Worm (Caenorhabditis elegans) whole organism, L2 larva: ENCODE results near the gene W01D2.3.

Source experiments
- C34F6.9 ChIP-seq: fragments of 150-350 bp; optimal IDR thresholded peaks from 2 replicates; lab custom pipeline; 2014; ENCODE audit warnings: missing biosample characterization, missing genetic modification characterization
- F13H6.1 ChIP-seq: sonication (generic microtip); optimal IDR thresholded peaks from 2 replicates; lab custom pipeline; 2016; ENCODE audit warnings: missing genetic modification characterization, missing compliant biosample characterization
- R02D3.7 ChIP-seq: fragments of 150-350 bp; optimal IDR thresholded peaks from 2 replicates; lab custom pipeline; 2014; ENCODE audit warnings: missing biosample characterization, missing genetic modification characterization
- Y55F3AM.14 ChIP-seq: fragments of 200-800 bp; sonication (Bioruptor generic); optimal IDR thresholded peaks from 2 replicates; lab custom pipeline; 2018; ENCODE audit warnings: mild to moderate bottlenecking, missing genetic modification characterization, missing compliant biosample characterization
- alr-1 ChIP-seq: fragments of 150-350 bp; optimal IDR thresholded peaks from 2 replicates; lab custom pipeline; 2014; ENCODE audit warnings: missing biosample characterization, missing genetic modification characterization
- aly-2 ChIP-seq: fragments of 150-350 bp; optimal IDR thresholded peaks from 2 replicates; lab custom pipeline; 2014; ENCODE audit warnings: missing biosample characterization, missing genetic modification characterization
- ama-1 ChIP-seq: fragments of 150-350 bp; optimal IDR thresholded peaks from 2 replicates; lab custom pipeline; 2018; ENCODE audit warnings: inconsistent platforms
- blmp-1 ChIP-seq: sonication (generic microtip); optimal IDR thresholded peaks from 2 replicates; lab custom pipeline; 2017; ENCODE audit warnings: missing genetic modification characterization, mild to moderate bottlenecking, missing compliant biosample characterization, antibody characterized with exemption, moderate library complexity; ENCODE audit not compliant: insufficient read depth
- ceh-16 ChIP-seq: fragments of 150-350 bp; optimal IDR thresholded peaks from 2 replicates; lab custom pipeline; 2014; ENCODE audit warnings: missing biosample characterization, missing genetic modification characterization
- ceh-82 ChIP-seq: fragments of 150-350 bp; optimal IDR thresholded peaks from 2 replicates; lab custom pipeline; 2014; ENCODE audit warnings: missing biosample characterization, missing genetic modification characterization
- crh-2 ChIP-seq: sonication (generic microtip); optimal IDR thresholded peaks from 2 replicates; lab custom pipeline; 2017; ENCODE audit warnings: missing biosample characterization, missing genetic modification characterization
- dmd-4 ChIP-seq: sonication (generic microtip); optimal IDR thresholded peaks from 2 replicates; lab custom pipeline; 2017; ENCODE audit warnings: missing biosample characterization, missing genetic modification characterization
- egl-27 ChIP-seq: sonication (generic microtip); optimal IDR thresholded peaks from 3 replicates; lab custom pipeline; 2017; ENCODE audit warnings: missing biosample characterization, missing genetic modification reagents, missing genetic modification characterization
- elt-1 ChIP-seq: fragments of 150-350 bp; optimal IDR thresholded peaks from 2 replicates; lab custom pipeline; 2014; ENCODE audit warnings: missing biosample characterization, missing genetic modification characterization
- elt-3 ChIP-seq: sonication (generic microtip); optimal IDR thresholded peaks from 2 replicates; lab custom pipeline; 2017; ENCODE audit warnings: missing biosample characterization, missing genetic modification characterization
- fos-1 ChIP-seq: fragments of 150-350 bp; optimal IDR thresholded peaks from 2 replicates; lab custom pipeline; 2014; ENCODE audit warnings: missing biosample characterization, missing genetic modification characterization
- gmeb-1 ChIP-seq: fragments of 150-350 bp; optimal IDR thresholded peaks from 2 replicates; lab custom pipeline; 2014; ENCODE audit warnings: missing biosample characterization, missing genetic modification characterization
- lin-13 ChIP-seq: fragments of 150-350 bp; optimal IDR thresholded peaks from 2 replicates; lab custom pipeline; 2014; ENCODE audit warnings: missing biosample characterization, missing genetic modification reagents, missing genetic modification characterization
- lin-39 ChIP-seq: fragments of 150-350 bp; optimal IDR thresholded peaks from 2 replicates; lab custom pipeline; 2014; ENCODE audit warnings: missing biosample characterization, missing genetic modification reagents, missing genetic modification characterization
- lsy-2 ChIP-seq, 2 experiments: fragments of 150-350 bp in 1 of 2; sonication (generic microtip) in 1 of 2; optimal IDR thresholded peaks; 2 replicates each; lab custom pipeline; 2014 to 2017; ENCODE audit warnings: missing biosample characterization in 2 of 2, missing genetic modification characterization in 2 of 2
- mab-5 ChIP-seq: fragments of 150-350 bp; optimal IDR thresholded peaks from 2 replicates; lab custom pipeline; 2014; ENCODE audit warnings: missing biosample characterization, missing genetic modification characterization
- mbf-1 ChIP-seq: sonication (generic microtip); optimal IDR thresholded peaks from 2 replicates; lab custom pipeline; 2017; ENCODE audit warnings: missing biosample characterization, missing genetic modification characterization
- nhr-10 ChIP-seq: sonication (generic microtip); optimal IDR thresholded peaks from 2 replicates; lab custom pipeline; 2017; ENCODE audit warnings: missing biosample characterization, missing genetic modification characterization
- nhr-11 ChIP-seq: fragments of 150-350 bp; optimal IDR thresholded peaks from 2 replicates; lab custom pipeline; 2014; ENCODE audit warnings: missing biosample characterization, missing genetic modification characterization
- nhr-129 ChIP-seq: fragments of 150-350 bp; optimal IDR thresholded peaks from 2 replicates; lab custom pipeline; 2014; ENCODE audit warnings: missing biosample characterization, missing genetic modification characterization
- nhr-21 ChIP-seq: fragments of 150-350 bp; optimal IDR thresholded peaks from 2 replicates; lab custom pipeline; 2014; ENCODE audit warnings: missing biosample characterization, missing genetic modification characterization
- nhr-23 ChIP-seq: fragments of 150-350 bp; optimal IDR thresholded peaks from 2 replicates; lab custom pipeline; 2014; ENCODE audit warnings: missing biosample characterization, missing genetic modification reagents, missing genetic modification characterization
- nhr-25 ChIP-seq: fragments of 150-350 bp; sonication (generic microtip); optimal IDR thresholded peaks from 3 replicates; lab custom pipeline; 2014; ENCODE audit warnings: missing biosample characterization, missing genetic modification characterization
- nhr-6 ChIP-seq: fragments of 150-350 bp; optimal IDR thresholded peaks from 2 replicates; lab custom pipeline; 2014; ENCODE audit warnings: missing biosample characterization, missing genetic modification characterization
- nhr-77 ChIP-seq: fragments of 150-350 bp; optimal IDR thresholded peaks from 2 replicates; lab custom pipeline; 2014; ENCODE audit warnings: missing biosample characterization, missing genetic modification characterization
- peb-1 ChIP-seq: fragments of 150-350 bp; optimal IDR thresholded peaks from 2 replicates; lab custom pipeline; 2014; ENCODE audit warnings: missing biosample characterization, missing genetic modification characterization
- sem-4 ChIP-seq: fragments of 150-350 bp; optimal IDR thresholded peaks from 2 replicates; lab custom pipeline; 2014; ENCODE audit warnings: missing biosample characterization, missing genetic modification reagents, missing genetic modification characterization
- skn-1 ChIP-seq: sonication (generic microtip); optimal IDR thresholded peaks from 2 replicates; lab custom pipeline; 2017; ENCODE audit warnings: missing biosample characterization, missing genetic modification characterization
- sma-9 ChIP-seq, 2 experiments: fragments of 150-350 bp in 1 of 2; sonication (generic microtip) in 1 of 2; optimal IDR thresholded peaks; 2 replicates each; lab custom pipeline; 2014 to 2016; ENCODE audit warnings: missing genetic modification characterization in 2 of 2, mild to moderate bottlenecking in 1 of 2, missing biosample characterization in 1 of 2, missing compliant biosample characterization in 1 of 2, missing genetic modification reagents in 1 of 2, moderate library complexity in 1 of 2
- snpc-4 ChIP-seq: fragments of 150-350 bp; optimal IDR thresholded peaks from 2 replicates; lab custom pipeline; 2014; ENCODE audit warnings: missing biosample characterization, missing genetic modification characterization
- unc-39 ChIP-seq: fragments of 150-350 bp; optimal IDR thresholded peaks from 2 replicates; lab custom pipeline; 2014; ENCODE audit warnings: missing biosample characterization, missing genetic modification characterization
- unc-55 ChIP-seq: fragments of 150-350 bp; sonication (generic microtip); optimal IDR thresholded peaks from 3 replicates; lab custom pipeline; 2014; ENCODE audit warnings: missing biosample characterization, missing genetic modification reagents, missing genetic modification characterization
- unc-62 ChIP-seq: fragments of 150-350 bp; optimal IDR thresholded peaks from 2 replicates; lab custom pipeline; 2014; ENCODE audit warnings: missing biosample characterization, missing genetic modification reagents, missing genetic modification characterization
- zag-1 ChIP-seq: fragments of 150-350 bp; optimal IDR thresholded peaks from 2 replicates; lab custom pipeline; 2014; ENCODE audit warnings: missing biosample characterization, missing genetic modification characterization
- ztf-4 ChIP-seq: fragments of 150-350 bp; optimal IDR thresholded peaks from 2 replicates; lab custom pipeline; 2014; ENCODE audit warnings: missing biosample characterization, missing genetic modification characterization

W01D2.3 gene

ce11 chrII:14820460-14820859 is 16.4 kb upstream of the W01D2.3 start:
- TF ChIP-seq gmeb-1 = no peak
- TF ChIP-seq ztf-4 (tag; lab: Kevin White, UChicago) = no peak
- no peak for TF ChIP-seq sem-4 (tag; lab: Kevin White, UChicago)
- peak; percentile 5 for TF ChIP-seq nhr-21 (tag; lab: Kevin White, UChicago)
- peak; percentile 13 for TF ChIP-seq C34F6.9 (tag; lab: Kevin White, UChicago)
- TF ChIP-seq ceh-16 (tag; lab: Kevin White, UChicago) = no peak
- no peak for TF ChIP-seq lin-13
- TF ChIP-seq ama-1 (lab: Kevin White, UChicago) = no peak
- no peak for TF ChIP-seq ceh-82 (tag; lab: Kevin White, UChicago)
- TF ChIP-seq fos-1 (tag; lab: Kevin White, UChicago) = peak; percentile 54

ce11 chrII:14819258-14819985 is 15.3 kb upstream of the W01D2.3 start:
- no peak for TF ChIP-seq Y55F3AM.14 (GFP tag; lab: Kevin White, UChicago)
- peak; percentile 11 for TF ChIP-seq fos-1 (tag; lab: Kevin White, UChicago)

- TF ChIP-seq elt-1 (tag; lab: Kevin White, UChicago) (peak; percentile 54), sma-9 (GFP tag; optimal IDR thresholded peaks at IDR 0.05; lab: Kevin White, UChicago) (no peak), sma-9 (tag; optimal IDR thresholded peaks at IDR 0.05; lab: Kevin White, UChicago) (no peak)
Measured at ce11 chrII:14818376-14818775, 14.3 kb upstream of the W01D2.3 start, which contains the start of gene nhr-61. nhr-61 (minus strand) TSS chrII:14818543.

- TF ChIP-seq peb-1 (tag; lab: Kevin White, UChicago) (no peak), blmp-1 (no peak), nhr-10 (tag; lab: Kevin White, UChicago) (no peak), egl-27 (no peak), ztf-4 (tag; lab: Kevin White, UChicago) (no peak), Y55F3AM.14 (GFP tag; lab: Kevin White, UChicago) (no peak), unc-55 (no peak), nhr-129 (tag; lab: Kevin White, UChicago) (no peak), snpc-4 (tag; lab: Kevin White, UChicago) (no peak), F13H6.1 (tag; lab: Kevin White, UChicago) (no peak), dmd-4 (tag; lab: Kevin White, UChicago) (no peak), sma-9 (GFP tag; optimal IDR thresholded peaks at IDR 0.05; lab: Kevin White, UChicago) (no peak), sma-9 (tag; optimal IDR thresholded peaks at IDR 0.05; lab: Kevin White, UChicago) (no peak), nhr-77 (no peak), ama-1 (lab: Kevin White, UChicago) (no peak), alr-1 (tag; lab: Kevin White, UChicago) (no peak)
Measured at ce11 chrII:14816086-14816485, 12.0 kb upstream of the W01D2.3 start.

ce11 chrII:14814894-14815568 is 10.9 kb upstream of the W01D2.3 start, which contains the start of gene W01D2.1:
W01D2.1 (plus strand) TSS chrII:14815518.
- TF ChIP-seq aly-2 (tag; lab: Kevin White, UChicago) = no peak
- peak; percentile 23 for TF ChIP-seq mab-5 (tag; lab: Kevin White, UChicago)
- peak; percentile 70 for TF ChIP-seq nhr-129 (tag; lab: Kevin White, UChicago)
- TF ChIP-seq lin-39 (tag; lab: Kevin White, UChicago) = no peak
- TF ChIP-seq crh-2 (tag; lab: Kevin White, UChicago) = peak; percentile 73
- TF ChIP-seq sem-4 (tag; lab: Kevin White, UChicago) = peak; percentile 36
- peak; percentile 77 for TF ChIP-seq snpc-4 (tag; lab: Kevin White, UChicago)
- no peak for TF ChIP-seq unc-39 (tag; lab: Kevin White, UChicago)
- peak; percentile 26 for TF ChIP-seq F13H6.1 (tag; lab: Kevin White, UChicago)
- TF ChIP-seq peb-1 (tag; lab: Kevin White, UChicago) = no peak
- no peak for TF ChIP-seq mbf-1 (tag; lab: Kevin White, UChicago)
- no peak for TF ChIP-seq alr-1 (tag; lab: Kevin White, UChicago)
- TF ChIP-seq ceh-16 (tag; lab: Kevin White, UChicago) = no peak
- no peak for TF ChIP-seq nhr-10 (tag; lab: Kevin White, UChicago)
- no peak for TF ChIP-seq R02D3.7
- TF ChIP-seq lsy-2 (tag; optimal IDR thresholded peaks at IDR 0.05; lab: Kevin White, UChicago) = peak; percentile 47 to 86
- TF ChIP-seq nhr-77 = no peak
- TF ChIP-seq nhr-6 (tag; lab: Kevin White, UChicago) = peak; percentile 36
- no peak for TF ChIP-seq ceh-82 (tag; lab: Kevin White, UChicago)
- no peak for TF ChIP-seq nhr-23 (tag; lab: Kevin White, UChicago)
- peak; percentile 62 for TF ChIP-seq nhr-25 (tag; lab: Kevin White, UChicago)
- TF ChIP-seq zag-1 = peak; percentile 26
- TF ChIP-seq nhr-21 (tag; lab: Kevin White, UChicago) = peak; percentile 61
- TF ChIP-seq ama-1 (lab: Kevin White, UChicago) = peak; percentile 7
- TF ChIP-seq Y55F3AM.14 (GFP tag; lab: Kevin White, UChicago) = no peak
- no peak for TF ChIP-seq skn-1 (tag; lab: Kevin White, UChicago)
- peak; percentile 39 for TF ChIP-seq sma-9 (GFP tag; optimal IDR thresholded peaks at IDR 0.05; lab: Kevin White, UChicago)
- no peak for TF ChIP-seq sma-9 (tag; optimal IDR thresholded peaks at IDR 0.05; lab: Kevin White, UChicago)
- no peak for TF ChIP-seq nhr-11 (tag; lab: Kevin White, UChicago)
- no peak for TF ChIP-seq egl-27
- no peak for TF ChIP-seq elt-3 (tag; lab: Kevin White, UChicago)
- TF ChIP-seq unc-62 (GFP tag; lab: Kevin White, UChicago) = no peak
- TF ChIP-seq unc-55 = peak; percentile 95
